Fruit fly (Drosophila melanogaster): ENCODE data around the gene CG8379.

The CG8379 gene

dm6 chr3R:8854619-8855206 lies 30.5 kb downstream of the CG8379 start:
- no peak for TF ChIP-seq Myc (optimal IDR thresholded peaks at IDR 0.05)
- TF ChIP-seq N (GFP tag; optimal IDR thresholded peaks at IDR 0.05) = no peak
- TF ChIP-seq Vsx2 (GFP tag; optimal IDR thresholded peaks at IDR 0.05; ENCODE audit: partially characterized antibody) = peak; percentile 22
- peak in 1 of 2 experiments; percentile 12 for TF ChIP-seq foxo (GFP tag; optimal IDR thresholded peaks at IDR 0.05)
- TF ChIP-seq brk (GFP tag; optimal IDR thresholded peaks at IDR 0.05) = peak; percentile 23
- peak; percentile 1 for TF ChIP-seq Sp1 (GFP tag; optimal IDR thresholded peaks at IDR 0.05)
- TF ChIP-seq h (GFP tag; optimal IDR thresholded peaks at IDR 0.05) = no peak
- TF ChIP-seq sage (GFP tag; optimal IDR thresholded peaks at IDR 0.05) = peak; percentile 53
- TF ChIP-seq CrebA (GFP tag; optimal IDR thresholded peaks at IDR 0.05; ENCODE audit: borderline replicate concordance) = peak; percentile 78
- TF ChIP-seq Rel (GFP tag; optimal IDR thresholded peaks at IDR 0.05) = peak; percentile 64
- no peak for TF ChIP-seq Rel (tag; optimal IDR thresholded peaks at IDR 0.05)

dm6 chr3R:8856242-8856641 lies 32.0 kb downstream of the CG8379 start:
- TF ChIP-seq brk (GFP tag; optimal IDR thresholded peaks at IDR 0.05) (no peak), Rel (GFP tag; optimal IDR thresholded peaks at IDR 0.05) (no peak), Rel (tag; optimal IDR thresholded peaks at IDR 0.05) (no peak), dmrt93B (GFP tag; optimal IDR thresholded peaks at IDR 0.05) (no peak), ey (GFP tag; optimal IDR thresholded peaks at IDR 0.05) (no peak), lola (GFP tag; optimal IDR thresholded peaks at IDR 0.05) (no peak), fru (GFP tag; optimal IDR thresholded peaks at IDR 0.05) (no peak), Dfd (GFP tag; optimal IDR thresholded peaks at IDR 0.05) (no peak), psq (GFP tag; optimal IDR thresholded peaks at IDR 0.05) (no peak), jim (GFP tag; optimal IDR thresholded peaks at IDR 0.05) (no peak), GATAd (GFP tag; optimal IDR thresholded peaks at IDR 0.05) (no peak), sv (GFP tag; optimal IDR thresholded peaks at IDR 0.05) (no peak), dl (GFP tag; optimal IDR thresholded peaks at IDR 0.05; ENCODE audit: insufficient read depth in 1 of 2, partially characterized antibody in 2 of 2) (no peak), CG32264 (GFP tag; optimal IDR thresholded peaks at IDR 0.05) (no peak), Abd-B (GFP tag; optimal IDR thresholded peaks at IDR 0.05) (no peak), Hnf4 (GFP tag; optimal IDR thresholded peaks at IDR 0.05) (no peak), CrebA (GFP tag; optimal IDR thresholded peaks at IDR 0.05; ENCODE audit: borderline replicate concordance) (no peak), woc (GFP tag; optimal IDR thresholded peaks at IDR 0.05) (no peak), Vsx2 (GFP tag; optimal IDR thresholded peaks at IDR 0.05; ENCODE audit: partially characterized antibody) (no peak), Jra (GFP tag; optimal IDR thresholded peaks at IDR 0.05) (no peak)

dm6 chr3R:8857496-8858255 lies 33.5 kb downstream of the CG8379 start:
- TF ChIP-seq CrebA (GFP tag; optimal IDR thresholded peaks at IDR 0.05; ENCODE audit: borderline replicate concordance) = peak; percentile 23
- TF ChIP-seq foxo (GFP tag; optimal IDR thresholded peaks at IDR 0.05) = peak in 1 of 2 experiments; percentile 53
- TF ChIP-seq pan (optimal IDR thresholded peaks at IDR 0.05) = no peak
- no peak for TF ChIP-seq lola (GFP tag; optimal IDR thresholded peaks at IDR 0.05)
- peak; percentile 69 for TF ChIP-seq Rel (GFP tag; optimal IDR thresholded peaks at IDR 0.05)
- TF ChIP-seq Rel (tag; optimal IDR thresholded peaks at IDR 0.05) = peak; percentile 22
- TF ChIP-seq h (GFP tag; optimal IDR thresholded peaks at IDR 0.05) = peak; percentile 78
- TF ChIP-seq ey (GFP tag; optimal IDR thresholded peaks at IDR 0.05) = peak; percentile 39
- TF ChIP-seq Dif (GFP tag; optimal IDR thresholded peaks at IDR 0.05; ENCODE audit: partially characterized antibody) = peak; percentile 40
- TF ChIP-seq sage (GFP tag; optimal IDR thresholded peaks at IDR 0.05) = peak; percentile 17
- no peak for TF ChIP-seq usp (GFP tag; optimal IDR thresholded peaks at IDR 0.05)
- TF ChIP-seq sv (GFP tag; optimal IDR thresholded peaks at IDR 0.05) = no peak
- no peak for TF ChIP-seq Myc (optimal IDR thresholded peaks at IDR 0.05)
- TF ChIP-seq fru (GFP tag; optimal IDR thresholded peaks at IDR 0.05) = no peak
- peak; percentile 29 for TF ChIP-seq Hr83 (GFP tag; optimal IDR thresholded peaks at IDR 0.05; ENCODE audit: poor library complexity, severe bottlenecking)
- no peak for TF ChIP-seq br (GFP tag; optimal IDR thresholded peaks at IDR 0.05)
- no peak for TF ChIP-seq dsf (GFP tag; optimal IDR thresholded peaks at IDR 0.05; ENCODE audit: borderline replicate concordance)
- TF ChIP-seq Vsx2 (GFP tag; optimal IDR thresholded peaks at IDR 0.05; ENCODE audit: partially characterized antibody) = peak; percentile 27
- TF ChIP-seq woc (GFP tag; optimal IDR thresholded peaks at IDR 0.05) = peak; percentile 44
- no peak for TF ChIP-seq Jra (GFP tag; optimal IDR thresholded peaks at IDR 0.05)
- no peak for TF ChIP-seq jim (GFP tag; optimal IDR thresholded peaks at IDR 0.05)
- TF ChIP-seq rgr (GFP tag; optimal IDR thresholded peaks at IDR 0.05) = peak; percentile 77
- peak; percentile 37 for TF ChIP-seq Hnf4 (GFP tag; optimal IDR thresholded peaks at IDR 0.05)
- peak; percentile 81 for TF ChIP-seq HLH106 (tag; optimal IDR thresholded peaks at IDR 0.05)
- peak; percentile 74 for TF ChIP-seq OdsH (GFP tag; optimal IDR thresholded peaks at IDR 0.05)
- peak; percentile 79 for TF ChIP-seq Sp1 (GFP tag; optimal IDR thresholded peaks at IDR 0.05)
- TF ChIP-seq N (GFP tag; optimal IDR thresholded peaks at IDR 0.05) = peak; percentile 8
- peak; percentile 32 for TF ChIP-seq CG32264 (GFP tag; optimal IDR thresholded peaks at IDR 0.05)
- no peak for TF ChIP-seq tai (GFP tag; optimal IDR thresholded peaks at IDR 0.05)
- peak; percentile 49 for TF ChIP-seq brk (GFP tag; optimal IDR thresholded peaks at IDR 0.05)
- TF ChIP-seq dl (GFP tag; optimal IDR thresholded peaks at IDR 0.05; ENCODE audit: insufficient read depth in 1 of 2, partially characterized antibody in 2 of 2) = no peak
- peak; percentile 38 for TF ChIP-seq dmrt93B (GFP tag; optimal IDR thresholded peaks at IDR 0.05)
- no peak for TF ChIP-seq Mio (GFP tag; optimal IDR thresholded peaks at IDR 0.05)
- TF ChIP-seq GATAd (GFP tag; optimal IDR thresholded peaks at IDR 0.05) = no peak
- TF ChIP-seq Abd-B (GFP tag; optimal IDR thresholded peaks at IDR 0.05) = no peak
- TF ChIP-seq CG9705 (GFP tag; optimal IDR thresholded peaks at IDR 0.05) = no peak
- TF ChIP-seq Hr78 (GFP tag; optimal IDR thresholded peaks at IDR 0.05) = no peak
- TF ChIP-seq Dfd (GFP tag; optimal IDR thresholded peaks at IDR 0.05) = no peak
- TF ChIP-seq psq (GFP tag; optimal IDR thresholded peaks at IDR 0.05) = peak; percentile 83
